ENCODE assay signal across 2 fruit fly cellular contexts in the genomic region with DNA sequence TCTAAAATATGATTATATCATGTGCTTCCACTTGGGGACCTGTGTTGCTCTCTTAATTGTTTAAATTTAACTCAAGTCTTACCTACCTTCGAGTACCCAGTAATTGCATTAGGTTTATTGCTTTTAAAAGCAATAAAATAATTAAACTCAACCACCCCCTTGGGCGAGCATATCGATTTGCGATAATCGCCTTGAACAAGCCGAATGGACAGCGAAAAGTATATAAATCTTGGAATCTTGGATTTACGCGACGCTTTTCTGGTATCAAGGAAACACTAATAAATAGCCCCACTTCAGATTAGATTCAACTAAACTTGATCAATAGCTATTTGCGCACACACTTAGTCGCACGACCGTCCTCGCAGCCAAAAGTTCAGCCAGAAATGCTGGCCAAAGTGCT.
TF ChIP-seq lines count a peak whose summit lies in the region.

A gene (plus strand): TSS at position 338 of the 400 bp plus-strand sequence.

- TF ChIP-seq CTCF in whole organism, embryonic (GFP tag; optimal IDR thresholded peaks at IDR 0.05; lab: Kevin White, UChicago), result no peak

TF ChIP-seq in whole organism, adult, 20 proteins besides CTCF, POLR2A, EP300 and RAD21:
- TF ChIP-seq kay (GFP tag; lab: Kevin White, UChicago; ENCODE audit: borderline replicate concordance) (peak; percentile 11), CG7045 (GFP tag; optimal IDR thresholded peaks at IDR 0.05; lab: Kevin White, UChicago) (no peak)

TF ChIP-seq in whole organism, embryonic, 481 proteins besides CTCF, POLR2A, EP300 and RAD21:
- TF ChIP-seq mam (GFP tag; optimal IDR thresholded peaks at IDR 0.05; lab: Kevin White, UChicago) (no peak), sug (tag; optimal IDR thresholded peaks at IDR 0.05; lab: Kevin White, UChicago) (peak; percentile 85), bowl (GFP tag; IDR thresholded peaks at IDR 0.05; lab: Robert Waterston, UW) (no peak), CG34376 (GFP tag; optimal IDR thresholded peaks at IDR 0.05; lab: Kevin White, UChicago) (peak; percentile 71), exex (tag; optimal IDR thresholded peaks at IDR 0.05; lab: Kevin White, UChicago) (peak; percentile 90)
